Worm (Caenorhabditis elegans): ENCODE results near the gene B0361.14.

The B0361.14 gene

DNA sequence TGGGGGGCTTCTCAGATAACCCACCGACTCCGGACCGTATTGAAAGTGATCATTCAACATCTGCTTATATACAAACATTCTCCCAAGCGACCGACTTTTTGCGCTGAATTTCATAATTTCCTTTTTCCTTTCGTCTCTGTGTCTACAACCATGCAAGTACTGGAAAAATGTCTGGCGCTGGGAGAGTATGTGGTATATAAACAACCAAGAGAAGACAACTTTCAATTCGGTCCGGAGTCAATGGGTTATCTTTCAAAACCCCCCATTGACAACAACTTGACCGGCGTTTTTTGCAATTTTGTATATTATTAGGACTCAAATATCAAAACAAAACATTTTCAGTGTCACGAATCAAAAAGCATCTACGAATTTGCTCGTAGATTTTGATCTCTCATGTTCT is 20.8 kb downstream of the B0361.14 start (continued):
- TF ChIP-seq unc-130 (tag; optimal IDR thresholded peaks at IDR 0.05) (no peak), fkh-10 (GFP tag; optimal IDR thresholded peaks at IDR 0.05) (no peak), nhr-28 (tag; optimal IDR thresholded peaks at IDR 0.05) (no peak), nhr-71 (tag; optimal IDR thresholded peaks at IDR 0.05) (peak; percentile 73), nhr-19 (GFP tag; conservative IDR thresholded peaks at IDR 0.05) (peak; percentile 40; the same call in 1 of the 2 replicates), elt-3 (tag; optimal IDR thresholded peaks at IDR 0.05) (no peak), isw-1 (GFP tag; IDR thresholded peaks at IDR 0.05) (peak; percentile 38)

DNA sequence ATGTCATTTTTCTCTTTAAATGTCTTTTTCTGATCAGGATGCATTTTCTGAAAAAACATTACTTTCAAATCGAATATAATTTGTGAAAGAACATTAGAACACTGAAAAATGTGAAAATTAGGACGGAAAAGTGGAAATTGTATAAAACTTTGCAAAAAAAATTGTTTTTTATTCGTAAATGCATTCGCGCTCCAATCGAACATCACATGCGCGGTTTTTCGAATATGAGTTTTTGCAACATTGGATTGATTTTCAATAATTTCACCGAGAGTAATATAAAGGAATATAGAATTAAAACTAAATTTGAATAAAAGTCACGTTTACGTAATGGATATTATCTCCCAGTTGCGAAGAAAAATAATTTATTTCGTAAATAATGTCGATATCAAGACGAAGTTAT is 22.1 kb downstream of the B0361.14 start, which contains the start of the genes spot-1 and B0361.11:
spot-1 (minus strand) TSS at position 47 of the 400 bp plus-strand sequence.
B0361.11 (plus strand) TSS at position 372 of the 400 bp plus-strand sequence.
- TF ChIP-seq lin-35 (GFP tag; optimal IDR thresholded peaks at IDR 0.05) (peak; percentile 96 to 99), lin-13 (GFP tag; optimal IDR thresholded peaks at IDR 0.05) (peak; percentile 53), nhr-90 (tag; optimal IDR thresholded peaks at IDR 0.05; ENCODE audit: poor library complexity) (peak; percentile 52), sptf-1 (tag; optimal IDR thresholded peaks at IDR 0.05) (no peak), dpl-1 (GFP tag; optimal IDR thresholded peaks at IDR 0.05) (peak; percentile 93 to 97 (median 97)), tbx-2 (tag; optimal IDR thresholded peaks at IDR 0.05) (peak; percentile 69), hlh-4 (tag; optimal IDR thresholded peaks at IDR 0.05) (no peak), pag-3 (tag; optimal IDR thresholded peaks at IDR 0.05; ENCODE audit: borderline replicate concordance, insufficient read depth) (no peak), ztf-4 (tag; optimal IDR thresholded peaks at IDR 0.05) (no peak), mep-1 (tag; optimal IDR thresholded peaks at IDR 0.05) (peak; percentile 55), tlp-1 (tag; optimal IDR thresholded peaks at IDR 0.05) (no peak), unc-98 (GFP tag; IDR thresholded peaks at IDR 0.05) (no peak), egl-27 (tag; optimal IDR thresholded peaks at IDR 0.05) (no peak), pqm-1 (tag; optimal IDR thresholded peaks at IDR 0.05) (no peak), vab-15 (tag; optimal IDR thresholded peaks at IDR 0.05) (no peak), grh-1 (GFP tag; IDR thresholded peaks at IDR 0.05) (peak; percentile 43), lsy-2 (tag; optimal IDR thresholded peaks at IDR 0.05) (peak; percentile 78 to 89), mab-9 (GFP tag; IDR thresholded peaks at IDR 0.05) (no peak), unc-86 (tag; optimal IDR thresholded peaks at IDR 0.05) (peak; percentile 31), ceh-63 (GFP tag; optimal IDR thresholded peaks at IDR 0.05) (no peak), nhr-20 (tag; optimal IDR thresholded peaks at IDR 0.05) (peak; percentile 70), irx-1 (tag; optimal IDR thresholded peaks at IDR 0.05) (peak; percentile 39), elt-3 (tag; optimal IDR thresholded peaks at IDR 0.05) (peak in 2 of 6 experiments; percentile 31 to 50), ces-1 (GFP tag; optimal IDR thresholded peaks at IDR 0.05) (no peak), snpc-4 (tag; optimal IDR thresholded peaks at IDR 0.05) (peak; percentile 72), efl-3 (GFP tag; optimal IDR thresholded peaks at IDR 0.05) (no peak), swsn-7 (tag; optimal IDR thresholded peaks at IDR 0.05) (peak; percentile 57), lin-39 (tag; optimal IDR thresholded peaks at IDR 0.05) (peak; percentile 27), ceh-8 (GFP tag; optimal IDR thresholded peaks at IDR 0.05) (no peak), nhr-28 (tag; optimal IDR thresholded peaks at IDR 0.05) (no peak), jun-1 (tag; optimal IDR thresholded peaks at IDR 0.05) (peak; percentile 32), egl-13 (tag; optimal IDR thresholded peaks at IDR 0.05) (peak; percentile 22), mef-2 (tag; optimal IDR thresholded peaks at IDR 0.05) (no peak), mdl-1 (tag; optimal IDR thresholded peaks at IDR 0.05) (peak in 1 of 2 experiments; percentile 11), aha-1 (tag; optimal IDR thresholded peaks at IDR 0.05) (no peak), fos-1 (tag; optimal IDR thresholded peaks at IDR 0.05) (peak; percentile 18), lin-15B (tag; optimal IDR thresholded peaks at IDR 0.05) (peak; percentile 53), ceh-90 (tag; optimal IDR thresholded peaks at IDR 0.05) (no peak), fkh-10 (GFP tag; optimal IDR thresholded peaks at IDR 0.05) (no peak), snu-23 (GFP tag; optimal IDR thresholded peaks at IDR 0.05) (peak; percentile 81), nhr-71 (tag; optimal IDR thresholded peaks at IDR 0.05) (peak; percentile 79), F16B12.6 (tag; optimal IDR thresholded peaks at IDR 0.05) (peak; percentile 34), nhr-47 (tag; optimal IDR thresholded peaks at IDR 0.05) (peak; percentile 77), nhr-237 (tag; optimal IDR thresholded peaks at IDR 0.05) (no peak), efl-1 (optimal IDR thresholded peaks at IDR 0.05) (peak; percentile 79 to 97), efl-1 (GFP tag; optimal IDR thresholded peaks at IDR 0.05 in 1 of 2) (peak; percentile 97 to 100), lin-14 (GFP tag; optimal IDR thresholded peaks at IDR 0.05) (peak; percentile 62), dsc-1 (tag; optimal IDR thresholded peaks at IDR 0.05) (peak; percentile 67)

All from whole organism, L1 larva.